Worm (Caenorhabditis elegans) whole organism, L4 larva: Measurements from ENCODE around the gene snf-3.

ENCODE experiments used
- D1046.2 ChIP-seq: fragments of 200-800 bp; sonication (Bioruptor generic); IDR thresholded peaks from 2 replicates; pipeline ENCODE4 v1.3.6; 2022; ENCODE audit warnings: missing genetic modification characterization, missing compliant biosample characterization
- F37D6.2 ChIP-seq: sonication (generic microtip); optimal IDR thresholded peaks from 2 replicates; lab custom pipeline; 2016; ENCODE audit warnings: mild to moderate bottlenecking, missing genetic modification characterization, missing compliant biosample characterization
- Y5F2A.4 ChIP-seq: fragments of 200-800 bp; sonication (Bioruptor generic); optimal IDR thresholded peaks from 2 replicates; lab custom pipeline; 2018; ENCODE audit warnings: mild to moderate bottlenecking, missing genetic modification characterization, missing compliant biosample characterization
- ZK337.2 ChIP-seq: fragments of 200-800 bp; sonication (Bioruptor generic); IDR thresholded peaks from 2 replicates; pipeline ENCODE4 v1.3.6; 2022; ENCODE audit warnings: missing genetic modification reagents, missing genetic modification characterization, missing compliant biosample characterization
- ama-1 ChIP-seq: fragments of 150-350 bp; optimal IDR thresholded peaks from 2 replicates; lab custom pipeline; 2014; ENCODE audit warnings: inconsistent platforms, mixed read lengths
- arid-1 ChIP-seq: fragments of 200-800 bp; sonication (Bioruptor generic); conservative IDR thresholded peaks from 2 replicates; pipeline ENCODE4 v1.3.6; 2022; ENCODE audit warnings: missing genetic modification reagents, missing genetic modification characterization, missing compliant biosample characterization
- ceh-20 ChIP-seq: fragments of 200-800 bp; sonication (Bioruptor generic); IDR thresholded peaks from 2 replicates; pipeline ENCODE4 v1.3.6; 2022; ENCODE audit warnings: missing genetic modification reagents, missing genetic modification characterization, missing compliant biosample characterization
- ceh-32 ChIP-seq: sonication (generic microtip); optimal IDR thresholded peaks from 2 replicates; lab custom pipeline; 2016; ENCODE audit warnings: mild to moderate bottlenecking, missing genetic modification characterization, missing compliant biosample characterization; ENCODE audit not compliant: poor library complexity
- ceh-44 ChIP-seq: fragments of 200-800 bp; sonication (Bioruptor generic); IDR thresholded peaks from 2 replicates; pipeline ENCODE4 v1.3.6; 2022; ENCODE audit warnings: missing genetic modification reagents, missing genetic modification characterization, missing compliant biosample characterization
- ctbp-1 ChIP-seq: fragments of 200-800 bp; sonication (Bioruptor generic); IDR thresholded peaks from 2 replicates; pipeline ENCODE4 v1.3.6; 2022; ENCODE audit warnings: missing genetic modification reagents, missing genetic modification characterization, missing compliant biosample characterization
- daf-16 ChIP-seq, 3 experiments: sonication (generic microtip); optimal IDR thresholded peaks; 2 replicates each; lab custom pipeline; 2016 to 2017; ENCODE audit warnings: missing genetic modification characterization in 3 of 3, missing genetic modification reagents in 3 of 3, mild to moderate bottlenecking in 2 of 3, missing compliant biosample characterization in 2 of 3, missing biosample characterization in 1 of 3, moderate library complexity in 1 of 3
- daf-19 ChIP-seq: fragments of 200-800 bp; sonication (Bioruptor generic); conservative IDR thresholded peaks from 2 replicates; pipeline ENCODE4 v1.3.6; 2022; ENCODE audit warnings: missing genetic modification characterization, missing compliant biosample characterization
- dmd-9 ChIP-seq: fragments of 200-800 bp; sonication (Bioruptor generic); IDR thresholded peaks from 2 replicates; pipeline ENCODE4 v1.3.6; 2022; ENCODE audit warnings: missing genetic modification reagents, missing genetic modification characterization, missing compliant biosample characterization
- dve-1 ChIP-seq: sonication (generic microtip); optimal IDR thresholded peaks from 2 replicates; lab custom pipeline; 2017; ENCODE audit warnings: antibody characterized with exemption, mild to moderate bottlenecking, missing genetic modification characterization, missing compliant biosample characterization; ENCODE audit not compliant: insufficient read depth
- fkh-10 ChIP-seq: fragments of 150-350 bp; optimal IDR thresholded peaks from 2 replicates; lab custom pipeline; 2014; ENCODE audit warnings: missing biosample characterization, missing genetic modification reagents, missing genetic modification characterization
- hlh-11 ChIP-seq: fragments of 200-800 bp; sonication (Bioruptor generic); optimal IDR thresholded peaks from 2 replicates; lab custom pipeline; 2018; ENCODE audit warnings: mild to moderate bottlenecking, missing genetic modification characterization, missing compliant biosample characterization
- hlh-30 ChIP-seq: sonication (generic microtip); optimal IDR thresholded peaks from 2 replicates; lab custom pipeline; 2017; ENCODE audit warnings: antibody characterized with exemption, mild to moderate bottlenecking, missing genetic modification characterization, missing compliant biosample characterization; ENCODE audit not compliant: insufficient read depth
- hmg-1.1 ChIP-seq: fragments of 200-800 bp; sonication (Bioruptor generic); IDR thresholded peaks from 2 replicates; pipeline ENCODE4 v1.3.6; 2022; ENCODE audit warnings: missing genetic modification reagents, missing genetic modification characterization, missing compliant biosample characterization
- lin-39 ChIP-seq: fragments of 150-350 bp; optimal IDR thresholded peaks from 2 replicates; lab custom pipeline; 2014; ENCODE audit warnings: missing biosample characterization, missing genetic modification reagents, missing genetic modification characterization
- lsy-2 ChIP-seq, 2 experiments: fragments of 150-350 bp in 1 of 2; sonication (generic microtip) in 1 of 2; optimal IDR thresholded peaks; 2 replicates each; lab custom pipeline; 2014 to 2017; ENCODE audit warnings: missing biosample characterization in 2 of 2, missing genetic modification characterization in 2 of 2
- mdl-1 ChIP-seq, 2 experiments: fragments of 150-350 bp in 1 of 2; sonication (generic microtip) in 1 of 2; optimal IDR thresholded peaks; 2 replicates each; lab custom pipeline; 2014 to 2017; ENCODE audit warnings: missing biosample characterization in 2 of 2, missing genetic modification characterization in 2 of 2
- mep-1 ChIP-seq: fragments of 150-350 bp; sonication (generic microtip); optimal IDR thresholded peaks from 3 replicates; lab custom pipeline; 2014; ENCODE audit warnings: missing biosample characterization, missing genetic modification characterization
- mes-2 ChIP-seq: sonication (generic microtip); optimal IDR thresholded peaks from 2 replicates; lab custom pipeline; 2016; ENCODE audit warnings: missing genotype, mild to moderate bottlenecking, missing genetic modification characterization, missing compliant biosample characterization; ENCODE audit not compliant: poor library complexity, severe bottlenecking
- mxl-2 ChIP-seq: fragments of 200-800 bp; sonication (Bioruptor generic); conservative IDR thresholded peaks from 2 replicates; pipeline ENCODE4 v1.3.6; 2022; ENCODE audit warnings: missing genetic modification reagents, missing genetic modification characterization, missing compliant biosample characterization
- mxl-3 ChIP-seq: fragments of 200-800 bp; sonication (Bioruptor generic); optimal IDR thresholded peaks from 2 replicates; lab custom pipeline; 2018; ENCODE audit warnings: mild to moderate bottlenecking, missing genetic modification characterization, missing compliant biosample characterization
- nhr-102 ChIP-seq: sonication (generic microtip); optimal IDR thresholded peaks from 2 replicates; lab custom pipeline; 2016; ENCODE audit warnings: mild to moderate bottlenecking, missing genetic modification characterization, moderate library complexity, missing compliant biosample characterization
- nhr-11 ChIP-seq: fragments of 150-350 bp; optimal IDR thresholded peaks from 2 replicates; lab custom pipeline; 2014; ENCODE audit warnings: missing biosample characterization, missing genetic modification characterization
- nhr-6 ChIP-seq: fragments of 150-350 bp; optimal IDR thresholded peaks from 2 replicates; lab custom pipeline; 2014; ENCODE audit warnings: missing biosample characterization, missing genetic modification characterization
- pha-4 ChIP-seq, 2 experiments: fragments of 150-350 bp in 1 of 2; fragments of 200-800 bp in 1 of 2; sonication (Bioruptor generic) in 1 of 2; IDR thresholded peaks in 1 of 2; optimal IDR thresholded peaks in 1 of 2; 2 replicates each; pipeline versions ENCODE4 v1.3.6 to Lab custom; 2014 to 2022; ENCODE audit warnings: missing genetic modification characterization in 2 of 2, missing genetic modification reagents in 2 of 2, missing biosample characterization in 1 of 2, missing compliant biosample characterization in 1 of 2
- php-3 ChIP-seq: fragments of 200-800 bp; sonication (Bioruptor generic); IDR thresholded peaks from 2 replicates; pipeline ENCODE4 v1.3.6; 2022; ENCODE audit warnings: missing genetic modification reagents, missing genetic modification characterization, missing compliant biosample characterization
- rbr-2 ChIP-seq: sonication (generic microtip); optimal IDR thresholded peaks from 2 replicates; lab custom pipeline; 2016; ENCODE audit warnings: missing genotype, missing genetic modification characterization, missing compliant biosample characterization
- spr-1 ChIP-seq: sonication (generic microtip); optimal IDR thresholded peaks from 2 replicates; lab custom pipeline; 2016; ENCODE audit warnings: mild to moderate bottlenecking, missing genetic modification characterization, missing compliant biosample characterization
- unc-39 ChIP-seq: sonication (generic microtip); optimal IDR thresholded peaks from 2 replicates; lab custom pipeline; 2017; ENCODE audit warnings: missing biosample characterization, missing genetic modification characterization
- unc-62 ChIP-seq, 3 experiments: fragments of 150-350 bp in 1 of 3; sonication (generic microtip); optimal IDR thresholded peaks in 2 of 3; peaks in 1 of 3; 1 replicate in 1 of 3; 2 replicates in 2 of 3; lab custom pipeline; 2014 to 2017; ENCODE audit warnings: missing biosample characterization in 3 of 3, missing genetic modification characterization in 3 of 3, missing genetic modification reagents in 3 of 3, missing genotype in 1 of 3
- zag-1 ChIP-seq: fragments of 150-350 bp; optimal IDR thresholded peaks from 2 replicates; lab custom pipeline; 2014; ENCODE audit warnings: missing biosample characterization, missing genetic modification characterization
- zfp-2 ChIP-seq: sonication (generic microtip); optimal IDR thresholded peaks from 2 replicates; lab custom pipeline; 2016; ENCODE audit warnings: mild to moderate bottlenecking, missing genetic modification characterization, missing compliant biosample characterization

The snf-3 gene

ce11 chrII:1072106-1072505, 19.7 kb upstream of the snf-3 start, which contains the start of gene K02E7.4:
Gene K02E7.4, plus strand, starts transcription at chrII:1072406.
- TF ChIP-seq spr-1 (tag; lab: Kevin White, UChicago) (no peak), D1046.2 (GFP tag; lab: Robert Waterston, UW) (no peak), nhr-102 (no peak), ceh-20 (GFP tag; lab: Robert Waterston, UW) (no peak), daf-19 (GFP tag; lab: Robert Waterston, UW) (no peak), mdl-1 (tag; optimal IDR thresholded peaks at IDR 0.05; lab: Kevin White, UChicago) (no peak), arid-1 (GFP tag; lab: Robert Waterston, UW) (no peak), ZK337.2 (GFP tag; lab: Robert Waterston, UW) (no peak), lin-39 (no peak), zag-1 (tag; lab: Kevin White, UChicago) (no peak), mxl-3 (GFP tag; lab: Kevin White, UChicago) (no peak), dmd-9 (GFP tag; lab: Robert Waterston, UW) (no peak), php-3 (GFP tag; lab: Robert Waterston, UW) (no peak), ctbp-1 (GFP tag; lab: Robert Waterston, UW) (no peak)
- TF ChIP-seq, all 104 proteins: peak for 0

ce11 chrII:1075424-1075823, 16.4 kb upstream of the snf-3 start, which contains the start of gene K02E7.11:
Gene K02E7.11, minus strand, starts transcription at chrII:1075524.
- TF ChIP-seq zfp-2 (tag; lab: Kevin White, UChicago): peak; percentile 33
- no peak for TF ChIP-seq ama-1 (lab: Kevin White, UChicago)
- TF ChIP-seq, all 104 proteins: peak for 1

- no peak for TF ChIP-seq dmd-9 (GFP tag; lab: Robert Waterston, UW)
- TF ChIP-seq Y5F2A.4 (GFP tag; lab: Kevin White, UChicago): no peak
Observed at ce11 chrII:1082859-1083258, 8.9 kb upstream of the snf-3 start, which contains the start of gene K02E7.1. Gene K02E7.1, plus strand, starts transcription at chrII:1083159.

ce11 chrII:1084899-1085298, 6.9 kb upstream of the snf-3 start:
- peak; percentile 20 for TF ChIP-seq F37D6.2 (tag; lab: Kevin White, UChicago)
- TF ChIP-seq hlh-11 (tag; lab: Kevin White, UChicago): peak; percentile 54
- TF ChIP-seq fkh-10 (GFP tag; lab: Kevin White, UChicago): peak; percentile 69
- no peak for TF ChIP-seq nhr-6 (tag; lab: Kevin White, UChicago)
- TF ChIP-seq mxl-2 (GFP tag; lab: Robert Waterston, UW): no peak
- TF ChIP-seq dve-1 (tag; lab: Kevin White, UChicago): peak; percentile 65
- peak in 1 of 2 experiments; percentile 74 for TF ChIP-seq daf-16 (GFP tag; optimal IDR thresholded peaks at IDR 0.05; lab: Kevin White, UChicago)
- TF ChIP-seq daf-16 (tag; optimal IDR thresholded peaks at IDR 0.05; lab: Kevin White, UChicago): peak; percentile 17
- TF ChIP-seq ceh-44: no peak
- TF ChIP-seq unc-62 (GFP tag; optimal IDR thresholded peaks at IDR 0.05 in 1 of 2; lab: Kevin White, UChicago): peak in 1 of 2 experiments; percentile 34
- no peak for TF ChIP-seq unc-62 (tag; optimal IDR thresholded peaks at IDR 0.05; lab: Kevin White, UChicago)
- peak in 1 of 2 experiments; percentile 65 for TF ChIP-seq mdl-1 (tag; optimal IDR thresholded peaks at IDR 0.05; lab: Kevin White, UChicago)
- TF ChIP-seq rbr-2 (tag; lab: Kevin White, UChicago): peak; percentile 58
- peak; percentile 59 for TF ChIP-seq hlh-30 (tag; lab: Kevin White, UChicago)
- TF ChIP-seq unc-39: no peak
- peak; percentile 31 for TF ChIP-seq mes-2 (tag; lab: Kevin White, UChicago)
- TF ChIP-seq nhr-11 (tag; lab: Kevin White, UChicago): peak; percentile 66
- no peak for TF ChIP-seq ceh-32
- peak in 1 of 2 experiments; percentile 57 for TF ChIP-seq lsy-2 (tag; optimal IDR thresholded peaks at IDR 0.05; lab: Kevin White, UChicago)
- peak; percentile 26 for TF ChIP-seq mep-1 (tag; lab: Kevin White, UChicago)
- peak; percentile 41; the same call in 1 of the 2 replicates for TF ChIP-seq hmg-1.1 (GFP tag; lab: Robert Waterston, UW)
- no peak for TF ChIP-seq pha-4 (GFP tag; IDR thresholded peaks at IDR 0.05; lab: Robert Waterston, UW)
- peak; percentile 25 for TF ChIP-seq pha-4 (tag; optimal IDR thresholded peaks at IDR 0.05; lab: Kevin White, UChicago)
- TF ChIP-seq, all 104 proteins: peak for 15
